Fruit fly (Drosophila melanogaster): ENCODE results near the gene GstD3.

DNA sequence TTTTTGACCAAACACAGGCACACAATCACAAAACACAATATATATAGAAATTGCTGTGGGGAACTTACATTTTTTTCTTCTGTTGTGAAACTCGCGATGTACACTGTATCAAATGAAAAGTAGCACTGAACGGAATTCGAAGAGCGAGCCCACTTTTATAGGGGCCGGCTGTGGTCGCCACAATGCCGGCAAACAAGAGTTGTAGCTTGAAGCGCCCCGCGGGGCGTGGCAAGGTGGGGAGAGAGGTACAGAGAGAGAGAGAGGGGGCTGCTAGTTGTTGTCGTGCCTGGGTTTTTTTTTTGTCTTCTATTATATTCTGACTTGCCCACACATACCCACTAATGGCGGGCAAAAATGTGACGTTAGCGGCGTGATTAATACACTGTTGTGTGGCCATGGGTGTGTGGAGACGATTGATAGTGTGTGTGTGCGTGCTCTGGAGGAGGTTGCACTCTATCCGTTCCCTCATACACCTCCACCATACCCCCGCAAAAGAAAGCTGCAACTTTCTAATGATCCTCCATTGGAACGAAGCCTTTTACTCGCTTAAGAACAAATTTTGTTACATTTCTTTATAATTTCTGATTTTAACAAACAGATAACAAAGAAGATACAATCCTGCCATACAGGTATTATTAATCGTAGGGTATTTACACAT is 3.6 kb upstream of the GstD3 start, which contains the start of gene GstD1:
- peak; percentile 30 for TF ChIP-seq CG10348 (GFP tag; IDR thresholded peaks at IDR 0.05)
- TF ChIP-seq CG15710 (tag; optimal IDR thresholded peaks at IDR 0.05): peak; percentile 24
- TF ChIP-seq gl (tag; optimal IDR thresholded peaks at IDR 0.05): no peak
- peak; percentile 47 for TF ChIP-seq CG8159 (tag; optimal IDR thresholded peaks at IDR 0.05)
- TF ChIP-seq Pif1A (GFP tag; optimal IDR thresholded peaks at IDR 0.05): peak; percentile 53
- TF ChIP-seq D1 (tag; optimal IDR thresholded peaks at IDR 0.05): no peak

Data from whole organism, pupa.